Fruit fly (Drosophila melanogaster) whole organism, embryonic: ENCODE data around the gene CG10147.

Experiments
- Antp ChIP-seq: fragments of 200-800 bp; sonication (Bioruptor generic); optimal IDR thresholded peaks from 3 replicates; lab custom pipeline; 2016; ENCODE audit warnings: missing biosample characterization, missing genetic modification characterization
- Asciz ChIP-seq: fragments of 200-800 bp; sonication (Bioruptor generic); optimal IDR thresholded peaks from 2 replicates; lab custom pipeline; 2017; ENCODE audit warnings: missing biosample characterization, mild to moderate bottlenecking, missing genetic modification characterization, missing genetic modification reagents
- CG10366 ChIP-seq: fragments of 200-800 bp; sonication (Bioruptor generic); IDR thresholded peaks from 2 replicates; pipeline ENCODE4 v1.3.6; 2022; ENCODE audit warnings: missing biosample characterization, missing genetic modification characterization
- CG11695 ChIP-seq: fragments of 200-800 bp; sonication (Bioruptor generic); IDR thresholded peaks from 3 replicates; pipeline ENCODE4 v1.3.6; 2022; ENCODE audit warnings: missing biosample characterization, missing genetic modification characterization
- CG15514 ChIP-seq: fragments of 200-800 bp; sonication (Bioruptor generic); optimal IDR thresholded peaks from 3 replicates; lab custom pipeline; 2017; ENCODE audit warnings: missing biosample characterization, missing genetic modification characterization, mild to moderate bottlenecking, moderate library complexity, missing genetic modification reagents
- CG16779 ChIP-seq: fragments of 200-800 bp; sonication (Bioruptor generic); IDR thresholded peaks from 2 replicates; pipeline ENCODE4 v1.3.6; 2022; ENCODE audit warnings: missing biosample characterization, missing genetic modification characterization
- CG18619 ChIP-seq: fragments of 200-800 bp; sonication (Bioruptor generic); optimal IDR thresholded peaks from 3 replicates; lab custom pipeline; 2017; ENCODE audit warnings: missing biosample characterization, mild to moderate bottlenecking, missing genetic modification characterization
- CG30431 ChIP-seq: fragments of 200-800 bp; sonication (Bioruptor generic); optimal IDR thresholded peaks from 2 replicates; lab custom pipeline; 2017; ENCODE audit warnings: missing biosample characterization, missing genetic modification characterization
- CG3163 ChIP-seq: fragments of 200-800 bp; sonication (Bioruptor generic); optimal IDR thresholded peaks from 3 replicates; lab custom pipeline; 2016; ENCODE audit warnings: missing biosample characterization, missing genetic modification characterization
- CG3847 ChIP-seq: fragments of 200-800 bp; sonication (Bioruptor generic); IDR thresholded peaks from 2 replicates; pipeline ENCODE4 v1.3.6; 2022; ENCODE audit warnings: missing biosample characterization, missing genetic modification characterization
- CG6654 ChIP-seq: fragments of 200-800 bp; sonication (Bioruptor generic); optimal IDR thresholded peaks from 2 replicates; lab custom pipeline; 2017; ENCODE audit warnings: missing biosample characterization, mild to moderate bottlenecking, missing genetic modification characterization
- CG7786 ChIP-seq: fragments of 200-800 bp; sonication (Bioruptor generic); optimal IDR thresholded peaks from 2 replicates; lab custom pipeline; 2016; ENCODE audit warnings: missing biosample characterization, missing genetic modification characterization
- CG7987 ChIP-seq: fragments of 200-800 bp; sonication (Bioruptor generic); optimal IDR thresholded peaks from 2 replicates; lab custom pipeline; 2018; ENCODE audit warnings: missing biosample characterization, mild to moderate bottlenecking, missing genetic modification characterization, moderate library complexity
- CG9817 ChIP-seq: fragments of 200-800 bp; sonication (Bioruptor generic); optimal IDR thresholded peaks from 2 replicates; lab custom pipeline; 2018; ENCODE audit warnings: missing biosample characterization, mild to moderate bottlenecking, missing genetic modification characterization, moderate library complexity
- D19B ChIP-seq: fragments of 200-800 bp; sonication (Bioruptor generic); optimal IDR thresholded peaks from 2 replicates; lab custom pipeline; 2017; ENCODE audit warnings: missing biosample characterization, mild to moderate bottlenecking, missing genetic modification characterization
- Dad ChIP-seq: fragments of 200-800 bp; sonication (Bioruptor generic); optimal IDR thresholded peaks from 3 replicates; lab custom pipeline; 2016; ENCODE audit warnings: missing biosample characterization, missing genetic modification characterization
- Drgx ChIP-seq: fragments of 200-800 bp; sonication (Bioruptor generic); IDR thresholded peaks from 2 replicates; pipeline ENCODE4 v1.3.6; 2022; ENCODE audit warnings: missing biosample characterization, missing genetic modification characterization
- HLH3B ChIP-seq: fragments of 200-800 bp; sonication (Bioruptor generic); IDR thresholded peaks from 2 replicates; pipeline ENCODE4 v1.3.6; 2022; ENCODE audit warnings: missing biosample characterization, missing genetic modification characterization
- NFAT ChIP-seq: fragments of 200-800 bp; sonication (Bioruptor generic); IDR thresholded peaks from 2 replicates; pipeline ENCODE4 v1.3.6; 2022; ENCODE audit warnings: missing biosample characterization, missing genetic modification characterization
- PHDP ChIP-seq: fragments of 200-800 bp; sonication (Bioruptor generic); optimal IDR thresholded peaks from 3 replicates; lab custom pipeline; 2018; ENCODE audit warnings: missing biosample characterization, mild to moderate bottlenecking, missing genetic modification characterization, moderate library complexity
- ash1 ChIP-seq: fragments of 200-800 bp; sonication (Bioruptor generic); optimal IDR thresholded peaks from 2 replicates; lab custom pipeline; 2018; ENCODE audit warnings: missing biosample characterization, mild to moderate bottlenecking, missing genetic modification characterization
- bbx ChIP-seq: fragments of 200-800 bp; sonication (Bioruptor generic); IDR thresholded peaks from 2 replicates; pipeline ENCODE4 v1.3.6; 2022; ENCODE audit warnings: missing biosample characterization, missing genetic modification characterization; ENCODE audit not compliant: partially characterized antibody
- bcd ChIP-seq: fragments of 200-800 bp; sonication (Bioruptor generic); optimal IDR thresholded peaks from 2 replicates; lab custom pipeline; 2017; ENCODE audit warnings: missing biosample characterization, mild to moderate bottlenecking, missing genetic modification characterization
- bowl ChIP-seq: fragments of 200-800 bp; sonication (Bioruptor generic); IDR thresholded peaks from 2 replicates; pipeline ENCODE4 v1.3.6; 2022; ENCODE audit warnings: missing biosample characterization, missing genetic modification characterization
- cg ChIP-seq: fragments of 200-800 bp; sonication (Bioruptor generic); optimal IDR thresholded peaks from 3 replicates; lab custom pipeline; 2019; ENCODE audit warnings: missing biosample characterization, mild to moderate bottlenecking, missing genetic modification characterization, moderate library complexity
- chn ChIP-seq: fragments of 200-800 bp; sonication (Bioruptor generic); optimal IDR thresholded peaks from 2 replicates; lab custom pipeline; 2016; ENCODE audit warnings: missing biosample characterization, missing genetic modification characterization
- crol ChIP-seq: fragments of 200-800 bp; sonication (Bioruptor generic); IDR thresholded peaks from 2 replicates; pipeline ENCODE4 v1.3.6; 2022; ENCODE audit warnings: missing biosample characterization, missing genetic modification characterization
- danr ChIP-seq: fragments of 200-800 bp; sonication (Bioruptor generic); IDR thresholded peaks from 2 replicates; pipeline ENCODE4 v1.3.6; 2022; ENCODE audit warnings: missing biosample characterization, missing genetic modification characterization
- en ChIP-seq: fragments of 200-800 bp; sonication (Bioruptor generic); optimal IDR thresholded peaks from 2 replicates; lab custom pipeline; 2016; ENCODE audit warnings: missing biosample characterization, missing genetic modification characterization
- gt ChIP-seq: fragments of 200-800 bp; sonication (Bioruptor generic); IDR thresholded peaks from 2 replicates; pipeline ENCODE4 v1.3.6; 2022; ENCODE audit warnings: missing biosample characterization, missing genetic modification characterization
- jigr1 ChIP-seq: fragments of 200-800 bp; sonication (Bioruptor generic); IDR thresholded peaks from 3 replicates; pipeline ENCODE4 v1.3.6; 2022; ENCODE audit warnings: missing biosample characterization, missing genetic modification characterization
- kni ChIP-seq: fragments of 200-800 bp; sonication (Bioruptor generic); optimal IDR thresholded peaks from 3 replicates; lab custom pipeline; 2017; ENCODE audit warnings: mild to moderate bottlenecking, missing biosample characterization, missing genetic modification reagents, missing genetic modification characterization
- nerfin-2 ChIP-seq: fragments of 200-800 bp; sonication (Bioruptor generic); IDR thresholded peaks from 2 replicates; pipeline ENCODE4 v1.3.6; 2022; ENCODE audit warnings: missing biosample characterization, missing genetic modification characterization; ENCODE audit not compliant: partially characterized antibody
- p53 ChIP-seq: fragments of 200-800 bp; sonication (Bioruptor generic); optimal IDR thresholded peaks from 2 replicates; lab custom pipeline; 2016; ENCODE audit warnings: missing biosample characterization, missing genetic modification characterization
- pros ChIP-seq: fragments of 200-800 bp; sonication (Bioruptor generic); optimal IDR thresholded peaks from 3 replicates; lab custom pipeline; 2019; ENCODE audit warnings: missing biosample characterization, mild to moderate bottlenecking, missing genetic modification characterization, moderate library complexity
- psq ChIP-seq: fragments of 200-800 bp; sonication (Bioruptor generic); optimal IDR thresholded peaks from 2 replicates; lab custom pipeline; 2017; ENCODE audit warnings: missing biosample characterization, missing genetic modification characterization
- seq ChIP-seq: fragments of 200-800 bp; sonication (Bioruptor generic); IDR thresholded peaks from 2 replicates; pipeline ENCODE4 v1.3.6; 2022; ENCODE audit warnings: missing biosample characterization, missing genetic modification characterization
- so ChIP-seq: fragments of 200-800 bp; sonication (Bioruptor generic); IDR thresholded peaks from 3 replicates; pipeline ENCODE4 v1.3.6; 2022; ENCODE audit warnings: missing biosample characterization, missing genetic modification characterization
- tin ChIP-seq: fragments of 200-800 bp; sonication (Bioruptor generic); optimal IDR thresholded peaks from 3 replicates; lab custom pipeline; 2016; ENCODE audit warnings: missing biosample characterization, missing genetic modification characterization
- trh ChIP-seq: fragments of 200-800 bp; sonication (Bioruptor generic); optimal IDR thresholded peaks from 2 replicates; lab custom pipeline; 2016; ENCODE audit warnings: missing biosample characterization, missing genetic modification characterization
- zf30C ChIP-seq: fragments of 200-800 bp; sonication (Bioruptor generic); optimal IDR thresholded peaks from 3 replicates; lab custom pipeline; 2018; ENCODE audit warnings: missing biosample characterization, mild to moderate bottlenecking, missing genetic modification characterization

The CG10147 gene

DNA sequence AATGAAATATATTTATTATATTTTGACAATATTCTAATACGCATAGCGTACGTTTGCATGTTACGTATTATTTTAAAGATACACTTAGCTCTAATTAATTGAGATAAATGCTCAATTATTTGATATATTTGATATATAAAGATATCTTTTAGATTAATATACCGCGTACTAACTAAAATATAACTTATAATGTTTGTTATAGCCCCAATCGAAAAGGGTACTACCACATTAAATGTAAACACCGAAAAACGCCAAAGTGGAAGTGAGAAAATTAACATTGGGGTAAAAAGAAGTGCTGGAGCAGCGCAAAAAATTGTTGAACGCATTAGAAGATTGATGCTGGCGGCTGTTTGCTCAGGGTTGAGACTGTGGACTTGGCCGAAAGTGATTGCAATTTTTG lies 45.0 kb downstream of the CG10147 start:
- TF ChIP-seq NFAT (GFP tag; lab: Robert Waterston, UW) (no peak), psq (GFP tag; lab: Kevin White, UChicago) (no peak), HLH3B (GFP tag; lab: Robert Waterston, UW) (no peak), bbx (GFP tag; lab: Robert Waterston, UW) (no peak), CG10366 (GFP tag; lab: Robert Waterston, UW) (no peak), jigr1 (GFP tag; lab: Robert Waterston, UW) (no peak), Asciz (GFP tag; lab: Kevin White, UChicago) (no peak), tin (GFP tag; lab: Kevin White, UChicago) (no peak), PHDP (no peak), en (GFP tag; lab: Kevin White, UChicago) (no peak), so (no peak), CG18619 (GFP tag; lab: Kevin White, UChicago) (no peak), p53 (GFP tag; lab: Kevin White, UChicago) (no peak), CG6654 (no peak), CG3163 (no peak), CG7786 (GFP tag; lab: Kevin White, UChicago) (no peak)

DNA sequence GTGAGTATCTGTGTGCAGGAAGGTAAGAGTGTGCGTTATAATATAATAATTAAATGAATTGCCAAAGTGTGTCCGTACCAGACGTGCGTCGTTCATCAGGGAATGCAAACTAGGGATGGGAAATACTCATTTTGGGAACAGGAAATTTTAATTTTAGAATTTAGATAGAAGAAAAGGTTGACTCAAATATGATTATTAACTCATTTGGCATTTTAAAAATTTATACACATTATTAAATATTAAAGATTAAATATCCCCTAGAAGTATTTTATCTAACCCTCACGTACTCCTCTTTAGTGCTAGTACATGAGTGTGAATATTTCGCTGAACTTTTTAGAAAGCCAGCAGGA lies 47.8 kb downstream of the CG10147 start:
- TF ChIP-seq CG16779 (GFP tag; lab: Robert Waterston, UW) (no peak), nerfin-2 (GFP tag; lab: Robert Waterston, UW) (no peak), Dad (GFP tag; lab: Kevin White, UChicago) (no peak), D19B (GFP tag; lab: Kevin White, UChicago) (no peak), seq (GFP tag; lab: Robert Waterston, UW) (no peak), CG30431 (GFP tag; lab: Kevin White, UChicago) (no peak), chn (no peak), CG9817 (tag; lab: Kevin White, UChicago) (no peak), danr (no peak), kni (no peak), bcd (GFP tag; lab: Kevin White, UChicago) (no peak), ash1 (no peak), gt (GFP tag; lab: Robert Waterston, UW) (no peak), CG11695 (GFP tag; lab: Robert Waterston, UW) (no peak), CG15514 (GFP tag; lab: Kevin White, UChicago) (no peak), zf30C (no peak)
- TF ChIP-seq, all 482 proteins: peak for 0

DNA sequence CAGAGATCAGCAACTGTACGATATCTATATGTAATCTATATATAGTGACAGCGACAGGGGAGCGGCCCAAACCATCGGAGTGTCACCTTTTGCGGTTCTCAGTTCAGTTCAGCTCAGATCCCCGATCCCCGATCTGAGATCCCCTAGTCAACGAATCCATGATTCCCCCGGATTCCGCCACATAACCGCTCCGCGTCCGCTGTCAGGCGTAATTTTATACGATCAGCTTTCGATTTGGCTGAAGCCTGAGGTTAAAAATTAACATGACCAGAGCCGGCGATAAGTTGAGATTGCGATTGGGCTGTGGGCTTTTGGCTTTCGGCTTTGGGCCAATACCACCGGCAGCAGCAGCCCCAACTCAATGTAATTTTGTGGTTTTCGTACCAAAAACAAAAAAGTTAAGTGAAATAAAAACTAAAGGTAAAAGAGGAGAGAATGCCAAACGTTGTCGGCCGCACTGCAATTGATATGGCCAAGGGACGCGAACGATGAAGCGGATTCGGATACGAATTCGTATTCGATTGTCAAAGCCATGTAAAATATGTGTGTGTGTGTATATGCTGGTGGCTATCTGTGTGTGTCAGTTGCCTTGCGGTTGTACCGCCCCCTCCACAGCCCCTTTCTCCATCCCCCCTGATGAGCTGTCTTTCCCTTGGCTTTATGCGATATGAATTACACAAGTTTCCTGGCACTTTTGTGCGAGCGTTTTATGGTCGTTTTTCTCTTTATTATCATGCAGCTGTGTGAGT lies 48.3 kb downstream of the CG10147 start:
- TF ChIP-seq cg (GFP tag; lab: Kevin White, UChicago), result peak; percentile 34
- 0 out of 2 replicates have a peak, but pooled peaks have one; percentile 7 for TF ChIP-seq CG3847
- no peak for TF ChIP-seq Drgx (GFP tag; lab: Robert Waterston, UW)
- peak; percentile 52 for TF ChIP-seq crol (GFP tag; lab: Robert Waterston, UW)

DNA sequence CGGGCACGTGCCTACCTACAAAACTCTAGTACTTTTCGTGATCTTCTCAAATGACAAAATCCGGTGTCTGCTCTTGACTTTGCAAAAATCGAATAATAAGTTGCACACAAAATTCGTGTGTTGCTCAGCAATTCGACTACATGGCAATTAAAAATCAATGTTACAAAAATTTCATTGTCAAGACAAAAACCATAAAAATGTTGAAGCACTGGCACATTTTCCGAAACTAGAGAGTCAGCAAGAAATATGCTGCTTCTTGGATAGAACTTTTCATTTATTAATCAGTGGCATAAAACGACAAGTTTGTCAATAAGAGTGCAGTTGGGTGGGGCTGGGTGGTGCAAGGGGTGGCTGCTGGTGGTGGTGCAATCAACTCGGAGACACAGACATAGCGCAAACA lies 51.0 kb downstream of the CG10147 start:
- TF ChIP-seq bowl (no peak), Antp (GFP tag; lab: Kevin White, UChicago) (no peak), CG7987 (GFP tag; lab: Kevin White, UChicago) (no peak), trh (no peak), pros (GFP tag; lab: Kevin White, UChicago) (no peak)
